Fruit fly (Drosophila melanogaster): ENCODE data around the gene CG7600.
A peak's percentile ranks its signal among the peaks of the same experiment; 100 is the strongest.

Gene CG7600

DNA sequence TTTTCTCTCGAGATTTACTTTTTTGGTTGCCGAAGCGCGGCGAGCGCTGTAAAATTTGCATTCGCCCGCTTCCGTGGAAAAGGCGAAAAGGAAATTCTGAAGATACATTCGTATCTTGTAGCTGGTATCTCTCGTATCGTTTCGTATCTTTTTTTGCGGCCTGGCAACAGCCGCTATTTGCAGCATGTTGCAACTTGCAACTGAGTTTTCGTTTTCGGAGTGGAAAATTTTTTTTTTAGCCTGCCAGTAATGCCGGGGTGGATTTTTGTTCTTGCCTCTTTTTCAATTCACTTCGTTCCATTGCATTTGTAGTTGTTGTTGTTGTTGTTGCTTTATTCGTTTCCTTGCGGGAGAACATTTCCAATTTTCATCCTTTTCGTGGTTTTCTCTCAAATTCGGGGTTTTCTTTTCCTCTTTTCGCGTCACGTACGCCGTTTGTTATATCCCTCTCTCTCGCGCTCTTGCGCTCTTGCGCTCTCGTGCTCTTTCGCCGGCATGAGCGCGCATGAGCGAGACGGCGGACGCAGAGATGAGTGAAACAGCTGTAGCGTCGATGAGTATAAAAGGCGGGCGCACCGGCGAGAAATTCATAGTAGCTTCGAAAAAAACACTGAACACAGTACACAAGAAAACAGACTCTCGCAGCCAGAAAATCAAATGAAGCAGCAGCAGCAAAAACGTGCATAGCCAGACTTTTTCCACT is 41.3 kb downstream of the CG7600 start, which contains the start of gene scyl (continued):
- peak; percentile 25 for TF ChIP-seq tin (GFP tag; optimal IDR thresholded peaks at IDR 0.05)
- TF ChIP-seq nau (GFP tag; optimal IDR thresholded peaks at IDR 0.05): peak; percentile 78
- peak; percentile 41 for TF ChIP-seq Atf6 (GFP tag; IDR thresholded peaks at IDR 0.05)
- peak; percentile 92 for TF ChIP-seq CG2199 (GFP tag; IDR thresholded peaks at IDR 0.05)
- no peak for TF ChIP-seq gfzf (GFP tag; optimal IDR thresholded peaks at IDR 0.05)
- peak; percentile 55 for TF ChIP-seq CG8089 (GFP tag; optimal IDR thresholded peaks at IDR 0.05)
- TF ChIP-seq NfI (GFP tag; optimal IDR thresholded peaks at IDR 0.05): peak; percentile 36
- peak; percentile 69; the same call in 1 of the 2 replicates for TF ChIP-seq stc (GFP tag; IDR thresholded peaks at IDR 0.05)
- TF ChIP-seq vvl (GFP tag; IDR thresholded peaks at IDR 0.05): peak; percentile 89
- peak; percentile 9 for TF ChIP-seq pb (GFP tag; optimal IDR thresholded peaks at IDR 0.05)
- TF ChIP-seq CG31441 (GFP tag; IDR thresholded peaks at IDR 0.05): no peak
- no peak for TF ChIP-seq CG4820 (GFP tag; optimal IDR thresholded peaks at IDR 0.05)
- peak; percentile 54 for TF ChIP-seq Hand (GFP tag; optimal IDR thresholded peaks at IDR 0.05)
- TF ChIP-seq sob (GFP tag; IDR thresholded peaks at IDR 0.05): peak; percentile 75
- no peak for TF ChIP-seq ttk (GFP tag; IDR thresholded peaks at IDR 0.05)
- TF ChIP-seq CG32532 (GFP tag; IDR thresholded peaks at IDR 0.05): peak; percentile 84
- TF ChIP-seq emc (GFP tag; optimal IDR thresholded peaks at IDR 0.05): no peak
- no peak; the same call in 2 of the 3 replicates for TF ChIP-seq CG11093 (GFP tag; IDR thresholded peaks at IDR 0.05)
- TF ChIP-seq fru (optimal IDR thresholded peaks at IDR 0.05): no peak
- no peak for TF ChIP-seq Oaz (GFP tag; IDR thresholded peaks at IDR 0.05)
- peak; percentile 29 for TF ChIP-seq Xrp1 (GFP tag; IDR thresholded peaks at IDR 0.05)
- peak; percentile 65 for TF ChIP-seq CG17359 (tag; optimal IDR thresholded peaks at IDR 0.05)
- TF ChIP-seq ERR (GFP tag; optimal IDR thresholded peaks at IDR 0.05): peak; percentile 49
- no peak for TF ChIP-seq CG15696 (tag; optimal IDR thresholded peaks at IDR 0.05)
- TF ChIP-seq H15 (GFP tag; IDR thresholded peaks at IDR 0.05): no peak
- TF ChIP-seq so (GFP tag; IDR thresholded peaks at IDR 0.05): peak; percentile 70; the same call in 2 of the 3 replicates
- TF ChIP-seq bigmax (GFP tag; optimal IDR thresholded peaks at IDR 0.05): peak; percentile 32
- peak; percentile 26; the same call in 1 of the 2 replicates for TF ChIP-seq MBD-R2 (GFP tag; IDR thresholded peaks at IDR 0.05)
- peak; percentile 60 for TF ChIP-seq shn (GFP tag; optimal IDR thresholded peaks at IDR 0.05)
- TF ChIP-seq CG1792 (GFP tag; optimal IDR thresholded peaks at IDR 0.05): peak; percentile 49
- TF ChIP-seq CG13624 (GFP tag; optimal IDR thresholded peaks at IDR 0.05): peak; percentile 59
- peak; percentile 57 for TF ChIP-seq mirr (GFP tag; optimal IDR thresholded peaks at IDR 0.05)
- peak; percentile 23 to 26 for TF ChIP-seq Hr51 (GFP tag; optimal IDR thresholded peaks at IDR 0.05)
- TF ChIP-seq dati (GFP tag; IDR thresholded peaks at IDR 0.05): peak; percentile 14; the same call in 1 of the 2 replicates
- TF ChIP-seq ranshi (GFP tag; IDR thresholded peaks at IDR 0.05): peak; percentile 54; the same call in 1 of the 2 replicates
- no peak for TF ChIP-seq Elba2 (GFP tag; optimal IDR thresholded peaks at IDR 0.05)
- no peak for TF ChIP-seq Ssrp (tag; optimal IDR thresholded peaks at IDR 0.05)
- TF ChIP-seq CG43689 (GFP tag; IDR thresholded peaks at IDR 0.05): no peak
- TF ChIP-seq Mad (GFP tag; optimal IDR thresholded peaks at IDR 0.05): peak; percentile 50
- TF ChIP-seq caup (GFP tag; optimal IDR thresholded peaks at IDR 0.05; ENCODE audit: severe bottlenecking): peak; percentile 82
- no peak for TF ChIP-seq gem (tag; optimal IDR thresholded peaks at IDR 0.05)
- peak; percentile 56 for TF ChIP-seq scrt (GFP tag; optimal IDR thresholded peaks at IDR 0.05)
- no peak; the same call in 2 of the 3 replicates for TF ChIP-seq knrl (GFP tag; IDR thresholded peaks at IDR 0.05; ENCODE audit: partially characterized antibody)
- TF ChIP-seq sisA (GFP tag; IDR thresholded peaks at IDR 0.05): no peak
- TF ChIP-seq CG16779 (GFP tag; IDR thresholded peaks at IDR 0.05): peak; percentile 75
- TF ChIP-seq GATAe (GFP tag; conservative IDR thresholded peaks at IDR 0.05): no peak
- TF ChIP-seq exex (tag; optimal IDR thresholded peaks at IDR 0.05): peak; percentile 22
- TF ChIP-seq CG8478 (optimal IDR thresholded peaks at IDR 0.05): no peak
- peak; percentile 47 for TF ChIP-seq zen (tag; optimal IDR thresholded peaks at IDR 0.05)
- TF ChIP-seq CG12071 (GFP tag; optimal IDR thresholded peaks at IDR 0.05): peak; percentile 74
- peak; percentile 70 for TF ChIP-seq CG15514 (GFP tag; optimal IDR thresholded peaks at IDR 0.05)
